Worm (Caenorhabditis elegans) whole organism, L4/young adult: ENCODE results near the gene rbm-28.

ENCODE experiments used
- dao-5 ChIP-seq: sonication (generic microtip); optimal IDR thresholded peaks from 2 replicates; lab custom pipeline; 2016; ENCODE audit warnings: missing genotype, missing genetic modification characterization, moderate library complexity, missing compliant biosample characterization
- him-1 ChIP-seq: sonication (generic microtip); optimal IDR thresholded peaks from 2 replicates; lab custom pipeline; 2016; ENCODE audit warnings: missing genotype, missing genetic modification reagents, missing genetic modification characterization, missing compliant biosample characterization

- TF ChIP-seq him-1 (tag; lab: Kevin White, UChicago): no peak
- no peak for TF ChIP-seq dao-5 (tag; lab: Kevin White, UChicago)
Measured at ce11 chrII:14855229-14855628, 1.8 kb upstream of the rbm-28 start, which contains the start of gene R05H10.7.
